Fruit fly (Drosophila melanogaster) whole organism, embryonic: Measurements from ENCODE around the gene yellow-f.
A peak's percentile ranks its signal among the peaks of the same experiment; 100 is the strongest.

Source experiments
- Atf3 ChIP-seq: fragments of 200-800 bp; sonication (Bioruptor generic); optimal IDR thresholded peaks from 3 replicates; lab custom pipeline; 2016; ENCODE audit warnings: missing biosample characterization, missing genetic modification characterization
- BEAF-32 ChIP-seq: fragments of 200-800 bp; sonication (Bioruptor generic); optimal IDR thresholded peaks from 3 replicates; lab custom pipeline; 2017; ENCODE audit warnings: missing biosample characterization, missing genetic modification characterization, mild to moderate bottlenecking, moderate library complexity, missing genetic modification reagents
- CG10462 ChIP-seq: fragments of 200-800 bp; sonication (Bioruptor generic); optimal IDR thresholded peaks from 2 replicates; lab custom pipeline; 2016; ENCODE audit warnings: missing biosample characterization, missing genetic modification characterization
- CG11560 ChIP-seq: fragments of 200-800 bp; sonication (Bioruptor generic); IDR thresholded peaks from 3 replicates; pipeline ENCODE4 v1.3.6; 2022; ENCODE audit warnings: missing biosample characterization, missing genetic modification characterization
- CG11695 ChIP-seq: fragments of 200-800 bp; sonication (Bioruptor generic); IDR thresholded peaks from 3 replicates; pipeline ENCODE4 v1.3.6; 2022; ENCODE audit warnings: missing biosample characterization, missing genetic modification characterization
- CG12104 ChIP-seq: fragments of 200-800 bp; sonication (Bioruptor generic); optimal IDR thresholded peaks from 3 replicates; lab custom pipeline; 2016; ENCODE audit warnings: missing biosample characterization, missing genetic modification characterization
- CG12659 ChIP-seq: fragments of 200-800 bp; sonication (Bioruptor generic); optimal IDR thresholded peaks from 3 replicates; lab custom pipeline; 2017; ENCODE audit warnings: mild to moderate bottlenecking, missing biosample characterization, missing genetic modification reagents, missing genetic modification characterization
- CG13296 ChIP-seq: fragments of 200-800 bp; sonication (Bioruptor generic); optimal IDR thresholded peaks from 3 replicates; lab custom pipeline; 2018; ENCODE audit warnings: missing biosample characterization, mild to moderate bottlenecking, missing genetic modification characterization
- CG15601 ChIP-seq: fragments of 200-800 bp; sonication (Bioruptor generic); optimal IDR thresholded peaks from 3 replicates; lab custom pipeline; 2019; ENCODE audit warnings: missing biosample characterization, mild to moderate bottlenecking, missing genetic modification characterization, moderate library complexity
- CG1647 ChIP-seq: fragments of 200-800 bp; sonication (Bioruptor generic); optimal IDR thresholded peaks from 3 replicates; lab custom pipeline; 2016; ENCODE audit warnings: missing biosample characterization, missing genetic modification characterization
- CG2120 ChIP-seq: fragments of 200-800 bp; sonication (Bioruptor generic); optimal IDR thresholded peaks from 3 replicates; lab custom pipeline; 2016; ENCODE audit warnings: missing biosample characterization, missing genetic modification characterization
- CG30403 ChIP-seq: fragments of 200-800 bp; sonication (Bioruptor generic); optimal IDR thresholded peaks from 3 replicates; lab custom pipeline; 2016; ENCODE audit warnings: missing biosample characterization, missing genetic modification characterization
- CG31224 ChIP-seq: fragments of 200-800 bp; sonication (Bioruptor generic); IDR thresholded peaks from 2 replicates; pipeline ENCODE4 v1.3.6; 2022; ENCODE audit warnings: missing biosample characterization, missing genetic modification characterization
- CG3838 ChIP-seq: fragments of 200-800 bp; sonication (Bioruptor generic); optimal IDR thresholded peaks from 3 replicates; lab custom pipeline; 2016; ENCODE audit warnings: missing biosample characterization, missing genetic modification characterization
- CG3847 ChIP-seq: fragments of 200-800 bp; sonication (Bioruptor generic); IDR thresholded peaks from 2 replicates; pipeline ENCODE4 v1.3.6; 2022; ENCODE audit warnings: missing biosample characterization, missing genetic modification characterization
- CG4424 ChIP-seq: fragments of 200-800 bp; sonication (Bioruptor generic); optimal IDR thresholded peaks from 3 replicates; lab custom pipeline; 2016; ENCODE audit warnings: missing biosample characterization, missing genetic modification characterization
- CG6765 ChIP-seq: fragments of 200-800 bp; sonication (Bioruptor generic); optimal IDR thresholded peaks from 3 replicates; lab custom pipeline; 2017; ENCODE audit warnings: missing biosample characterization, mild to moderate bottlenecking, missing genetic modification characterization
- CG6854 ChIP-seq: fragments of 200-800 bp; sonication (Bioruptor generic); optimal IDR thresholded peaks from 3 replicates; lab custom pipeline; 2017; ENCODE audit warnings: missing biosample characterization, mild to moderate bottlenecking, missing genetic modification characterization
- CG7745 ChIP-seq: fragments of 200-800 bp; sonication (Bioruptor generic); optimal IDR thresholded peaks from 2 replicates; lab custom pipeline; 2018; ENCODE audit warnings: missing biosample characterization, mild to moderate bottlenecking, missing genetic modification characterization, moderate library complexity
- CHES-1-like ChIP-seq: fragments of 200-800 bp; sonication (Bioruptor generic); optimal IDR thresholded peaks from 2 replicates; lab custom pipeline; 2016; ENCODE audit warnings: missing biosample characterization, missing genetic modification characterization
- CTCF ChIP-seq: fragments of 200-800 bp; sonication (Bioruptor generic); optimal IDR thresholded peaks from 2 replicates; lab custom pipeline; 2017; ENCODE audit warnings: missing biosample characterization, mild to moderate bottlenecking, missing genetic modification characterization, moderate library complexity
- Dip3 ChIP-seq: fragments of 200-800 bp; sonication (Bioruptor generic); optimal IDR thresholded peaks from 3 replicates; lab custom pipeline; 2016; ENCODE audit warnings: missing biosample characterization, missing genetic modification characterization
- Drgx ChIP-seq: fragments of 200-800 bp; sonication (Bioruptor generic); IDR thresholded peaks from 2 replicates; pipeline ENCODE4 v1.3.6; 2022; ENCODE audit warnings: missing biosample characterization, missing genetic modification characterization
- GATAe ChIP-seq: fragments of 200-800 bp; sonication (Bioruptor generic); conservative IDR thresholded peaks from 2 replicates; pipeline ENCODE4 v1.3.6; 2022; ENCODE audit warnings: missing biosample characterization, missing genetic modification characterization
- Gug ChIP-seq: fragments of 200-800 bp; sonication (Bioruptor generic); IDR thresholded peaks from 4 replicates; pipeline ENCODE4 v1.3.6; 2022; ENCODE audit warnings: missing biosample characterization, missing genetic modification characterization
- Meics ChIP-seq: fragments of 200-800 bp; sonication (Bioruptor generic); optimal IDR thresholded peaks from 2 replicates; lab custom pipeline; 2017; ENCODE audit warnings: missing biosample characterization, mild to moderate bottlenecking, missing genetic modification characterization
- Nf-YA ChIP-seq: fragments of 200-800 bp; sonication (Bioruptor generic); IDR thresholded peaks from 2 replicates; pipeline ENCODE4 v1.3.6; 2022; ENCODE audit warnings: missing biosample characterization, missing genetic modification characterization
- Oaz ChIP-seq: fragments of 200-800 bp; sonication (Bioruptor generic); IDR thresholded peaks from 2 replicates; pipeline ENCODE4 v1.3.6; 2022; ENCODE audit warnings: missing biosample characterization, missing genetic modification characterization
- Sin3A ChIP-seq: fragments of >200 bp; optimal IDR thresholded peaks from 2 replicates; lab custom pipeline; 2018
- Ssrp ChIP-seq: fragments of 200-800 bp; sonication (Bioruptor generic); optimal IDR thresholded peaks from 2 replicates; lab custom pipeline; 2018; ENCODE audit warnings: missing biosample characterization, mild to moderate bottlenecking, missing genetic modification characterization, moderate library complexity
- Xbp1 ChIP-seq: fragments of 200-800 bp; sonication (Bioruptor generic); optimal IDR thresholded peaks from 3 replicates; lab custom pipeline; 2016; ENCODE audit warnings: missing biosample characterization, mild to moderate bottlenecking, missing genetic modification characterization
- bowl ChIP-seq: fragments of 200-800 bp; sonication (Bioruptor generic); IDR thresholded peaks from 2 replicates; pipeline ENCODE4 v1.3.6; 2022; ENCODE audit warnings: missing biosample characterization, missing genetic modification characterization
- ems ChIP-seq: fragments of 200-800 bp; sonication (Bioruptor generic); optimal IDR thresholded peaks from 3 replicates; lab custom pipeline; 2016; ENCODE audit warnings: missing biosample characterization, missing genetic modification characterization
- en ChIP-seq: fragments of 200-800 bp; sonication (Bioruptor generic); optimal IDR thresholded peaks from 2 replicates; lab custom pipeline; 2016; ENCODE audit warnings: missing biosample characterization, missing genetic modification characterization
- fd96Cb ChIP-seq: fragments of 200-800 bp; sonication (Bioruptor generic); optimal IDR thresholded peaks from 2 replicates; lab custom pipeline; 2018; ENCODE audit warnings: missing biosample characterization, mild to moderate bottlenecking, missing genetic modification characterization, moderate library complexity
- gcm ChIP-seq: fragments of 200-800 bp; sonication (Bioruptor generic); optimal IDR thresholded peaks from 2 replicates; lab custom pipeline; 2019; ENCODE audit warnings: missing biosample characterization, mild to moderate bottlenecking, missing genetic modification characterization, moderate library complexity
- gro ChIP-seq: fragments of 200-800 bp; sonication (Bioruptor generic); optimal IDR thresholded peaks from 2 replicates; lab custom pipeline; 2016; ENCODE audit warnings: missing biosample characterization, missing genetic modification characterization
- insv ChIP-seq, 2 experiments: fragments of 200-800 bp; sonication (Bioruptor generic); optimal IDR thresholded peaks; 3 replicates each; lab custom pipeline; 2016 to 2018; ENCODE audit warnings: missing biosample characterization in 2 of 2, missing genetic modification characterization in 2 of 2
- inv ChIP-seq: fragments of 200-800 bp; sonication (Bioruptor generic); IDR thresholded peaks from 2 replicates; pipeline ENCODE4 v1.3.6; 2022; ENCODE audit warnings: missing biosample characterization, missing genetic modification characterization; ENCODE audit not compliant: partially characterized antibody
- lbe ChIP-seq: fragments of 200-800 bp; sonication (Bioruptor generic); optimal IDR thresholded peaks from 2 replicates; lab custom pipeline; 2016; ENCODE audit warnings: missing biosample characterization, mild to moderate bottlenecking, missing genetic modification characterization
- mam ChIP-seq: fragments of 200-800 bp; sonication (Bioruptor generic); optimal IDR thresholded peaks from 3 replicates; lab custom pipeline; 2016; ENCODE audit warnings: missing biosample characterization, missing genetic modification characterization
- pb ChIP-seq: fragments of 200-800 bp; sonication (Bioruptor generic); optimal IDR thresholded peaks from 3 replicates; lab custom pipeline; 2016; ENCODE audit warnings: missing biosample characterization, missing genetic modification characterization
- pho ChIP-seq: fragments of 200-800 bp; sonication (Bioruptor generic); optimal IDR thresholded peaks from 2 replicates; lab custom pipeline; 2016; ENCODE audit warnings: missing biosample characterization, missing genetic modification characterization
- phol ChIP-seq: fragments of 200-800 bp; sonication (Bioruptor generic); optimal IDR thresholded peaks from 3 replicates; lab custom pipeline; 2018; ENCODE audit warnings: missing biosample characterization, mild to moderate bottlenecking, missing genetic modification characterization, moderate library complexity
- sc ChIP-seq, 3 experiments: fragments of >200 bp in 2 of 3; fragments of 200-800 bp in 1 of 3; sonication (Bioruptor generic) in 1 of 3; optimal IDR thresholded peaks; 2 replicates in 2 of 3; 3 replicates in 1 of 3; lab custom pipeline; 2017; ENCODE audit warnings: mild to moderate bottlenecking in 1 of 3, missing biosample characterization in 1 of 3, missing genetic modification characterization in 1 of 3, missing genetic modification reagents in 1 of 3
- sim ChIP-seq: fragments of 200-800 bp; sonication (Bioruptor generic); IDR thresholded peaks from 2 replicates; pipeline ENCODE4 v1.3.6; 2022; ENCODE audit warnings: missing biosample characterization, missing genetic modification characterization
- sna ChIP-seq: fragments of 200-800 bp; sonication (Bioruptor generic); IDR thresholded peaks from 2 replicates; pipeline ENCODE4 v1.3.6; 2022; ENCODE audit warnings: missing biosample characterization, missing genetic modification characterization; ENCODE audit not compliant: partially characterized antibody
- sug ChIP-seq: fragments of 200-800 bp; optimal IDR thresholded peaks from 2 replicates; lab custom pipeline; 2019; ENCODE audit warnings: missing biosample characterization, mild to moderate bottlenecking, missing genetic modification characterization, moderate library complexity
- tio ChIP-seq: fragments of 200-800 bp; sonication (Bioruptor generic); optimal IDR thresholded peaks from 2 replicates; lab custom pipeline; 2017; ENCODE audit warnings: missing biosample characterization, missing genetic modification characterization, inconsistent platforms
- unc-4 ChIP-seq: fragments of 200-800 bp; sonication (Bioruptor generic); IDR thresholded peaks from 2 replicates; pipeline ENCODE4 v1.3.6; 2022; ENCODE audit warnings: missing biosample characterization, missing genetic modification characterization; ENCODE audit not compliant: partially characterized antibody
- zf30C ChIP-seq: fragments of 200-800 bp; sonication (Bioruptor generic); optimal IDR thresholded peaks from 3 replicates; lab custom pipeline; 2018; ENCODE audit warnings: missing biosample characterization, mild to moderate bottlenecking, missing genetic modification characterization

Gene yellow-f

DNA sequence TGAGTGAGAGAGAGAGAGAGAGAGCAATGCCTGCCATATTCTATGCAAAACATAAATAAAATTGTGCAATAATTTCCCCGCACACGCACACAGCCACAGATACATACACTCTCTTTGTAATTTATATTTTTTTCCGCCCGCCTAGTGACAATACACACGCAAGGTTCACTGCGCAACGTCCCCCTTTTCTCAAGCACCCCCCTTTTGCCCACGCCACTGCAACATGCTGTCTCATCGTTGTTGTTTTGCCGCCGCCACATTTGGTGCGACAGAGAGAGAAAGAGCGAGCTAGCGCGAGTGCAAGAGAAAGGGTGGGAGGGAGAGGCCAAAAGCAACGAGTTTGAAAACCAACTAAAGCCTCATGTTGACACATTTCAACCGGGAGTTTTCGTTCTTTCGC is 19.4 kb upstream of the yellow-f start (continued):
- TF ChIP-seq CG12659: peak; percentile 26
- peak; percentile 52 for TF ChIP-seq CG3847 (GFP tag; lab: Robert Waterston, UW)
- TF ChIP-seq CG1647 (GFP tag; lab: Kevin White, UChicago): peak; percentile 66
- TF ChIP-seq phol (tag; lab: Kevin White, UChicago): peak; percentile 72
- TF ChIP-seq bowl: peak; percentile 51; the same call in 1 of the 2 replicates
- TF ChIP-seq Dip3: peak; percentile 69
- no peak for TF ChIP-seq CTCF (GFP tag; lab: Kevin White, UChicago)
- TF ChIP-seq Meics (GFP tag; lab: Kevin White, UChicago): peak; percentile 59
- peak; percentile 75 for TF ChIP-seq CG30403 (GFP tag; lab: Kevin White, UChicago)
- TF ChIP-seq Nf-YA (GFP tag; lab: Robert Waterston, UW): 0 out of 2 replicates have a peak, but pooled peaks have one; percentile 27
- TF ChIP-seq BEAF-32 (GFP tag; lab: Kevin White, UChicago): no peak
- TF ChIP-seq CG10462: no peak
- TF ChIP-seq lbe (GFP tag; lab: Kevin White, UChicago): peak; percentile 76
- no peak for TF ChIP-seq en (GFP tag; lab: Kevin White, UChicago)
- no peak for TF ChIP-seq GATAe (GFP tag; lab: Robert Waterston, UW)
- no peak for TF ChIP-seq Ssrp (tag; lab: Kevin White, UChicago)
- peak; percentile 70 for TF ChIP-seq pho
- peak; percentile 21 for TF ChIP-seq Atf3 (GFP tag; lab: Kevin White, UChicago)
- TF ChIP-seq CG7745 (tag; lab: Kevin White, UChicago): no peak
- no peak for TF ChIP-seq unc-4 (GFP tag; lab: Robert Waterston, UW)
- TF ChIP-seq CG15601: no peak
- TF ChIP-seq CG31224: peak; percentile 51
- no peak for TF ChIP-seq tio (GFP tag; lab: Kevin White, UChicago)
- TF ChIP-seq Drgx: peak; percentile 84
- peak; percentile 1 for TF ChIP-seq sug (tag; lab: Kevin White, UChicago)
- TF ChIP-seq sim (GFP tag; lab: Robert Waterston, UW): 0 out of 2 replicates have a peak, but pooled peaks have one; percentile 30
- TF ChIP-seq CG6854 (GFP tag; lab: Kevin White, UChicago): no peak
- TF ChIP-seq pb (GFP tag; lab: Kevin White, UChicago): peak; percentile 14
- peak; percentile 46 for TF ChIP-seq CG6765
- peak; percentile 41; the same call in 1 of the 2 replicates for TF ChIP-seq Oaz (GFP tag; lab: Robert Waterston, UW)
- TF ChIP-seq CHES-1-like (GFP tag; lab: Kevin White, UChicago): peak; percentile 66
- TF ChIP-seq Gug (GFP tag; lab: Robert Waterston, UW): peak; percentile 65; the same call in 3 of the 4 replicates
- no peak for TF ChIP-seq zf30C (GFP tag; lab: Kevin White, UChicago)
- TF ChIP-seq insv (GFP tag; optimal IDR thresholded peaks at IDR 0.05; lab: Kevin White, UChicago): no peak
- no peak for TF ChIP-seq inv (GFP tag; lab: Robert Waterston, UW)
- peak; percentile 27 for TF ChIP-seq CG12104 (GFP tag; lab: Kevin White, UChicago)
- TF ChIP-seq fd96Cb (tag; lab: Kevin White, UChicago): no peak
- TF ChIP-seq CG2120 (GFP tag; lab: Kevin White, UChicago): peak; percentile 72
- TF ChIP-seq mam (GFP tag; lab: Kevin White, UChicago): peak; percentile 64
- TF ChIP-seq Xbp1 (GFP tag; lab: Kevin White, UChicago): peak; percentile 67
- peak; percentile 61 for TF ChIP-seq ems (GFP tag; lab: Kevin White, UChicago)
- no peak for TF ChIP-seq sc (optimal IDR thresholded peaks at IDR 0.05; lab: Kevin White, UChicago)
- TF ChIP-seq sc (GFP tag; optimal IDR thresholded peaks at IDR 0.05; lab: Kevin White, UChicago): no peak
- 0 out of 3 replicates have a peak, but pooled peaks have one; percentile 34 for TF ChIP-seq CG11695 (GFP tag; lab: Robert Waterston, UW)
- TF ChIP-seq gro (GFP tag; lab: Kevin White, UChicago): peak; percentile 61
- TF ChIP-seq Sin3A (lab: Kevin White, UChicago): no peak
- TF ChIP-seq sna (GFP tag; lab: Robert Waterston, UW): no peak
- peak; percentile 54 for TF ChIP-seq gcm
- TF ChIP-seq CG3838 (GFP tag; lab: Kevin White, UChicago): peak; percentile 54
- no peak; the same call in 2 of the 3 replicates for TF ChIP-seq CG11560 (tag; lab: Robert Waterston, UW)
- peak; percentile 30 for TF ChIP-seq CG13296 (GFP tag; lab: Kevin White, UChicago)
- peak; percentile 18 for TF ChIP-seq CG4424 (GFP tag; lab: Kevin White, UChicago)
